Fruit fly (Drosophila melanogaster): Measurements from ENCODE around the gene RpL13.

dm6 chr2L:10009800-10010658, 42.9 kb downstream of the RpL13 start:
- peak; percentile 99 for TF ChIP-seq CG8159 (tag; optimal IDR thresholded peaks at IDR 0.05)
- TF ChIP-seq EcR (GFP tag; optimal IDR thresholded peaks at IDR 0.05) = no peak
- TF ChIP-seq CG17806 (tag; optimal IDR thresholded peaks at IDR 0.05) = peak; percentile 99
- TF ChIP-seq CG4496 (GFP tag; IDR thresholded peaks at IDR 0.05) = peak; percentile 99
- TF ChIP-seq fd96Ca (GFP tag; IDR thresholded peaks at IDR 0.05) = peak; percentile 100
- TF ChIP-seq CG10348 (GFP tag; IDR thresholded peaks at IDR 0.05) = peak; percentile 98
- peak; percentile 100 for TF ChIP-seq Pif1A (GFP tag; optimal IDR thresholded peaks at IDR 0.05)
